Worm (Caenorhabditis elegans): Measurements from ENCODE around the gene W09G12.8.

- no peak for TF ChIP-seq ref-1 (GFP tag; conservative IDR thresholded peaks at IDR 0.05)
- no peak for TF ChIP-seq flt-1 (GFP tag; IDR thresholded peaks at IDR 0.05)
- no peak for TF ChIP-seq T22C8.4 (GFP tag; IDR thresholded peaks at IDR 0.05)
- TF ChIP-seq cog-1 (tag; optimal IDR thresholded peaks at IDR 0.05) = no peak
Measured at ce11 chrIV:1260474-1260873, 34.5 kb downstream of the W09G12.8 start.
